Worm (Caenorhabditis elegans): ENCODE measurements around the gene mtm-6.
A peak's percentile ranks its signal among the peaks of the same experiment; 100 is the strongest.

The mtm-6 gene

ce11 chrIII:13313788-13314187 lies 33.1 kb upstream of the mtm-6 start, which contains the start of gene Y43F4B.10:
Gene Y43F4B.10 (plus strand): TSS chrIII:13314068.
- peak; percentile 23 for TF ChIP-seq blmp-1 (tag; optimal IDR thresholded peaks at IDR 0.05)
- TF ChIP-seq nhr-77 (tag; optimal IDR thresholded peaks at IDR 0.05), result no peak
- TF ChIP-seq alr-1 (tag; optimal IDR thresholded peaks at IDR 0.05; ENCODE audit: borderline replicate concordance), result no peak
- TF ChIP-seq mdl-1 (tag; optimal IDR thresholded peaks at IDR 0.05), result no peak
- TF ChIP-seq lin-35 (GFP tag; optimal IDR thresholded peaks at IDR 0.05), result peak; percentile 50 to 69
- peak; percentile 56 for TF ChIP-seq lin-15B (tag; optimal IDR thresholded peaks at IDR 0.05)
- TF ChIP-seq dsc-1 (tag; optimal IDR thresholded peaks at IDR 0.05), result no peak
- peak in 1 of 2 experiments; percentile 64 for TF ChIP-seq lsy-2 (tag; optimal IDR thresholded peaks at IDR 0.05)
- no peak for TF ChIP-seq nhr-71 (tag; optimal IDR thresholded peaks at IDR 0.05)
- TF ChIP-seq lin-13 (GFP tag; optimal IDR thresholded peaks at IDR 0.05), result peak; percentile 7
- peak; percentile 30 for TF ChIP-seq snu-23 (GFP tag; optimal IDR thresholded peaks at IDR 0.05)
- TF ChIP-seq lir-3 (tag; optimal IDR thresholded peaks at IDR 0.05; ENCODE audit: poor library complexity), result no peak
- TF ChIP-seq pax-3 (tag; optimal IDR thresholded peaks at IDR 0.05), result no peak
- no peak for TF ChIP-seq tbx-2 (tag; optimal IDR thresholded peaks at IDR 0.05)
- TF ChIP-seq nhr-85 (tag), result peak; percentile 1
- TF ChIP-seq skn-1 (tag; optimal IDR thresholded peaks at IDR 0.05), result no peak
- no peak for TF ChIP-seq unc-30 (tag; optimal IDR thresholded peaks at IDR 0.05)
- TF ChIP-seq ceh-82 (tag; optimal IDR thresholded peaks at IDR 0.05), result peak in 1 of 3 experiments; percentile 10
- no peak for TF ChIP-seq nhr-76 (tag; optimal IDR thresholded peaks at IDR 0.05)
- TF ChIP-seq nhr-47 (tag; optimal IDR thresholded peaks at IDR 0.05), result peak; percentile 28
- no peak for TF ChIP-seq swsn-7 (tag; optimal IDR thresholded peaks at IDR 0.05)
- TF ChIP-seq sox-4 (tag; optimal IDR thresholded peaks at IDR 0.05), result no peak
- no peak for TF ChIP-seq vab-15 (tag; optimal IDR thresholded peaks at IDR 0.05)
- no peak for TF ChIP-seq elt-3 (tag; optimal IDR thresholded peaks at IDR 0.05)
- TF ChIP-seq mef-2 (tag; optimal IDR thresholded peaks at IDR 0.05), result no peak
- TF ChIP-seq C34B4.2 (tag; optimal IDR thresholded peaks at IDR 0.05), result no peak
- TF ChIP-seq sptf-1 (tag; optimal IDR thresholded peaks at IDR 0.05), result no peak
- peak; percentile 26 for TF ChIP-seq F16B12.6 (tag; optimal IDR thresholded peaks at IDR 0.05)
- no peak for TF ChIP-seq ceh-8 (GFP tag; optimal IDR thresholded peaks at IDR 0.05)
- TF ChIP-seq grh-1 (GFP tag; IDR thresholded peaks at IDR 0.05), result no peak
- TF ChIP-seq dpl-1 (GFP tag; optimal IDR thresholded peaks at IDR 0.05), result peak; percentile 42 to 74 (median 51)
- TF ChIP-seq fkh-4 (tag; optimal IDR thresholded peaks at IDR 0.05; ENCODE audit: borderline replicate concordance), result no peak
- no peak for TF ChIP-seq isw-1 (GFP tag; IDR thresholded peaks at IDR 0.05)
- no peak for TF ChIP-seq hpl-2 (GFP tag; optimal IDR thresholded peaks at IDR 0.05)
- no peak for TF ChIP-seq egl-27 (tag; optimal IDR thresholded peaks at IDR 0.05)
- no peak for TF ChIP-seq nhr-90 (tag; optimal IDR thresholded peaks at IDR 0.05; ENCODE audit: poor library complexity)
- TF ChIP-seq ceh-90 (tag; optimal IDR thresholded peaks at IDR 0.05), result no peak
- TF ChIP-seq nhr-20 (tag; optimal IDR thresholded peaks at IDR 0.05), result peak; percentile 6
- TF ChIP-seq fos-1 (tag; optimal IDR thresholded peaks at IDR 0.05), result no peak
- no peak for TF ChIP-seq fkh-10 (GFP tag; optimal IDR thresholded peaks at IDR 0.05)
- no peak for TF ChIP-seq C16A3.4 (tag; optimal IDR thresholded peaks at IDR 0.05)
- no peak for TF ChIP-seq hlh-17 (GFP tag; optimal IDR thresholded peaks at IDR 0.05; ENCODE audit: borderline replicate concordance)
- no peak for TF ChIP-seq lin-14 (GFP tag; optimal IDR thresholded peaks at IDR 0.05)
- TF ChIP-seq ceh-88 (GFP tag; IDR thresholded peaks at IDR 0.05), result no peak
- no peak for TF ChIP-seq ama-1 (optimal IDR thresholded peaks at IDR 0.05)
- no peak for TF ChIP-seq Y116A8C.19 (tag; optimal IDR thresholded peaks at IDR 0.05; ENCODE audit: borderline replicate concordance)
- no peak for TF ChIP-seq egl-13 (tag; optimal IDR thresholded peaks at IDR 0.05)
- no peak for TF ChIP-seq unc-98 (GFP tag; IDR thresholded peaks at IDR 0.05)
- no peak for TF ChIP-seq jun-1 (tag; optimal IDR thresholded peaks at IDR 0.05)
- no peak for TF ChIP-seq unc-62 (GFP tag; optimal IDR thresholded peaks at IDR 0.05)
- no peak for TF ChIP-seq ceh-63 (GFP tag; optimal IDR thresholded peaks at IDR 0.05)
- no peak for TF ChIP-seq ets-5 (GFP tag; IDR thresholded peaks at IDR 0.05)
- peak; percentile 2 for TF ChIP-seq snpc-4 (tag; optimal IDR thresholded peaks at IDR 0.05)
